Fruit fly (Drosophila melanogaster) S2 (cell line): Measurements from ENCODE around the gene CG7810.

Experiments
- CG8478 ChIP-seq: fragments of >200 bp; optimal IDR thresholded peaks from 2 replicates; lab custom pipeline; 2018
- CTCF ChIP-seq, 2 experiments: fragments of >200 bp; optimal IDR thresholded peaks; 2 replicates each; lab custom pipeline; 2018

- TF ChIP-seq CG8478 (lab: Kevin White, UChicago) (no peak), CTCF (optimal IDR thresholded peaks at IDR 0.05; lab: Kevin White, UChicago) (no peak)
These were observed 17.0 kb downstream of the CG7810 start for dm6 chr2L:8294043-8294442.
